Worm (Caenorhabditis elegans) whole organism, L4/young adult: ENCODE results near the gene skp-1.

Source experiments
- W03F9.2 ChIP-seq: fragments of 150-350 bp; optimal IDR thresholded peaks from 2 replicates; lab custom pipeline; 2014; ENCODE audit warnings: missing biosample characterization, missing genetic modification characterization
- dao-5 ChIP-seq: sonication (generic microtip); optimal IDR thresholded peaks from 2 replicates; lab custom pipeline; 2016; ENCODE audit warnings: missing genotype, missing genetic modification characterization, moderate library complexity, missing compliant biosample characterization
- him-1 ChIP-seq: sonication (generic microtip); optimal IDR thresholded peaks from 2 replicates; lab custom pipeline; 2016; ENCODE audit warnings: missing genotype, missing genetic modification reagents, missing genetic modification characterization, missing compliant biosample characterization

The skp-1 gene

DNA sequence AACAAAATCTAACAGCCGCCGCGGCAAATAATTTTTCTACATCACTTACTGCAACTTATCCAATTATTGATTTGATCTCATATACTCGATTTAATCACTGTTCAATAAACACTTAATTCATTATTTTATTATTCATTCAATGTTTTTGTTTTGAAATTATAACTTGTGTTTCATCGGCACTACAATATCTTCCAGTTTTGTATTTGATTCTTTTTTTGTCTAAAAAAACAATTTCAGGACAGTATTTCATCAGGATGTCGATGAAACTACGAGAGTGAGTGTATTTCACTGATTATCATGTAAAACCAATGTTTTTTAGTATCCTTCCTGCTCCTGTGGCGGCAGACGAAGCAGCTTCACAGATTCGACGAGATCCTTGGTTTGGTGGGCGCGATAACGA, at the start of gene skp-1:
Gene skp-1, plus strand, starts transcription at position 238 of the 400 bp plus-strand sequence.
- no peak for TF ChIP-seq him-1 (tag; lab: Kevin White, UChicago)

- no peak for TF ChIP-seq dao-5 (tag; lab: Kevin White, UChicago)
- TF ChIP-seq W03F9.2, result no peak
- no peak for TF ChIP-seq him-1 (tag; lab: Kevin White, UChicago)
Observed at ce11 chrV:11598807-11599206, 46.5 kb upstream of the skp-1 start, which contains the start of gene srx-84. Gene srx-84 (plus strand): TSS chrV:11599107.

DNA sequence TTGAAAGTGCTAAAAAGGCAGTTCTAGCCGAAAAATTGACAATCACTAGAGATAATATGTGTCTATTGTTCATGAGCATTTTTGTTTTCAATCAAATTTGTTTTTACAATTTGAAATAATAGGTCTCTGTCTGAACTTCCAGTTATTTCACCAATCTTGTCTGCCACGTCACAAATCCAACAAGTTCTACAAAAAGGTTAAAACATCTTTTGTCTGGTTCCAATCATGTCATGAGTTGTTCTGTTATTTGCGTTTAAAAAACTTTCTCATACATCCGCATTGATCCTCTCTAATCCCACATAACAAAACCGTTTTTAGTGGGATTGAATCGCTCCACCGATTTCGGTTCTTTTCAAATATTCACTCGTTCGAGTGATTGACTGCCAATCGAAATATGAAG, 44.5 kb upstream of the skp-1 start, which contains the start of gene F35B12.9:
Gene F35B12.9, plus strand, starts transcription at position 372 of the 400 bp plus-strand sequence.
- TF ChIP-seq W03F9.2 (no peak), him-1 (tag; lab: Kevin White, UChicago) (no peak), dao-5 (tag; lab: Kevin White, UChicago) (no peak)

- TF ChIP-seq W03F9.2 (no peak), him-1 (tag; lab: Kevin White, UChicago) (no peak), dao-5 (tag; lab: Kevin White, UChicago) (no peak)
Observed at ce11 chrV:11604484-11604883, 40.8 kb upstream of the skp-1 start, which contains the start of gene dhs-20. Gene dhs-20 (minus strand): TSS chrV:11604563.

- TF ChIP-seq W03F9.2 (no peak), him-1 (tag; lab: Kevin White, UChicago) (no peak), dao-5 (tag; lab: Kevin White, UChicago) (no peak)
Observed at ce11 chrV:11605227-11605626, 40.1 kb upstream of the skp-1 start.

ce11 chrV:11606424-11606823, 38.9 kb upstream of the skp-1 start, which contains the start of gene idpp-16:
Gene idpp-16 (minus strand): TSS chrV:11606524.
- TF ChIP-seq him-1 (tag; lab: Kevin White, UChicago) (no peak), W03F9.2 (no peak), dao-5 (tag; lab: Kevin White, UChicago) (no peak)

ce11 chrV:11610049-11610448, 35.2 kb upstream of the skp-1 start, which contains the start of gene piit-1:
Gene piit-1 (minus strand): TSS chrV:11610149.
- no peak for TF ChIP-seq W03F9.2
- no peak for TF ChIP-seq dao-5 (tag; lab: Kevin White, UChicago)
- no peak for TF ChIP-seq him-1 (tag; lab: Kevin White, UChicago)

DNA sequence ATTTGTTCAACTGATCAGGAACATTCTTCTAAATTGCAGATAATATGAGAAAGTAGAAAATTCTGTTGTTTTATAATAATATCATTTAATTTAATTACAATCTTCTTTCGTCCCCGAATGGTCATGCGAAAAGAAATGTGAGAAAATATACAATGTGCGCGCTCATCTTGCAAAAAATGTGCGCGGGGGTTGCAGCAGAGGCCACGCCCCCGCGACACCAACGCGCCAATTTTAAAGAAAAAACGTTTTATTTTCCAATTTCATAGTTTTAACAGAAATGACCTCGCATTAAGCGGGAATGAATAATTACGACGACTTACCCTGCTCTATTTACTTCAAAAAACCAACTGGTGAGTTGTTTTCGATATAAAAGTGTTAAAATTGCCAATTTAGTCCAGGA, 34.8 kb upstream of the skp-1 start, which contains the start of gene sas-5:
Gene sas-5, plus strand, starts transcription at position 257 of the 400 bp plus-strand sequence.
- TF ChIP-seq W03F9.2 (peak; percentile 34), him-1 (tag; lab: Kevin White, UChicago) (no peak), dao-5 (tag; lab: Kevin White, UChicago) (no peak)

DNA sequence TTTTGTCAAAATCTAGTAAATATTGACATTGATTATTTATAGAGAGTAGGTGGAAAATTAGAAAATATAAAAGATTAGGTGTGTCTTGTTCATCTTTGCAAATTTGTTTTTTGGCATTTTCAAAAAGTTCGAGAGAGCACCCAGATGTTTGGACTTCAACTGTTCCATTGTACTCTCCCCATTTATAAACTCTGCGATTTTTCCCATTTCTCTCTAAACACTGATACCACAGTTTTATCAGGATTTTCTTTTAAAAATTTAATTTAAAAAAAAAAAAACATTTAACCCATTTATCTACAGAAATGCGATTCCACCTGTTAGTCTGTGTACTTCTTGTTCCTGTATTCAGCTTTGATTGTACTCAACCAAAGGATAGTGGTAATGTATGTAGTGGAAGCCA, 32.3 kb upstream of the skp-1 start, which contains the start of gene tag-290:
Gene tag-290, plus strand, starts transcription at position 301 of the 400 bp plus-strand sequence.
- TF ChIP-seq dao-5 (tag; lab: Kevin White, UChicago) (no peak), W03F9.2 (no peak), him-1 (tag; lab: Kevin White, UChicago) (no peak)

ce11 chrV:11614805-11615497, 30.3 kb upstream of the skp-1 start:
- TF ChIP-seq dao-5 (tag; lab: Kevin White, UChicago) (no peak), W03F9.2 (no peak), him-1 (tag; lab: Kevin White, UChicago) (no peak)

- TF ChIP-seq dao-5 (tag; lab: Kevin White, UChicago) (no peak), him-1 (tag; lab: Kevin White, UChicago) (no peak), W03F9.2 (no peak)
Observed at ce11 chrV:11615948-11616681, 29.2 kb upstream of the skp-1 start, which contains the start of gene nlp-24. Gene nlp-24 (plus strand): TSS chrV:11616376.

DNA sequence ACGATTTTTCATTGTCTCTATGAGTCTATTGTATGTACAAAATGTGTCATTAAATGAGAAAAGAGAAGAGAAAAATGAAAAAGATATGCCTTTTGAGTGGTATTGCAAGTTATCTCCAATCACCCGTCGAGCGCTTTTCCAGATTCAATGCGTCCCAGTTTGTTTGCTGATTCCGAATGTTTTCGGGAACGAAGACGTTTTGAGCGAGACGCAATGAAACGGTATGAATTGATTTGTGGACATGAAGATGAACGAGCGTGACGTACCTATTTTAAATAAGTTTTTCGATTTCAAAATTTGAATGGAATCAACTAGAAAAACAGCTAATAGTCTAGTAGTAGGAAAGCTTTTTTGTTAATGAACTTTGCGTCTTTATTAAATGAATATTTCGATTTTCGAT, 28.5 kb upstream of the skp-1 start:
- no peak for TF ChIP-seq him-1 (tag; lab: Kevin White, UChicago)
- TF ChIP-seq W03F9.2, result no peak
- TF ChIP-seq dao-5 (tag; lab: Kevin White, UChicago), result no peak

- TF ChIP-seq dao-5 (tag; lab: Kevin White, UChicago), result no peak
- TF ChIP-seq him-1 (tag; lab: Kevin White, UChicago), result no peak
- TF ChIP-seq W03F9.2, result no peak
Observed at ce11 chrV:11618173-11618572, 27.1 kb upstream of the skp-1 start, which contains the start of gene glb-15. Gene glb-15 (minus strand): TSS chrV:11618273.

- TF ChIP-seq W03F9.2 (no peak), dao-5 (tag; lab: Kevin White, UChicago) (no peak), him-1 (tag; lab: Kevin White, UChicago) (no peak)
Observed at ce11 chrV:11620081-11620480, 25.2 kb upstream of the skp-1 start.
